Worm (Caenorhabditis elegans) whole organism, young adult: ENCODE data around the gene C09F9.1.

Source experiments
- D2030.7 ChIP-seq: fragments of 200-800 bp; sonication (Bioruptor generic); IDR thresholded peaks from 2 replicates; pipeline ENCODE4 v1.3.6; 2022; ENCODE audit warnings: missing genetic modification reagents, missing genetic modification characterization, missing compliant biosample characterization
- ZK185.1 ChIP-seq: sonication (generic microtip); optimal IDR thresholded peaks from 2 replicates; lab custom pipeline; 2016; ENCODE audit warnings: mild to moderate bottlenecking, missing genetic modification characterization, missing compliant biosample characterization; ENCODE audit not compliant: poor library complexity, severe bottlenecking
- him-1 ChIP-seq: sonication (generic microtip); optimal IDR thresholded peaks from 2 replicates; lab custom pipeline; 2016; ENCODE audit warnings: missing genotype, missing genetic modification reagents, missing genetic modification characterization, missing compliant biosample characterization
- lsl-1 ChIP-seq: fragments of 200-800 bp; sonication (Bioruptor generic); optimal IDR thresholded peaks from 2 replicates; lab custom pipeline; 2018; ENCODE audit warnings: mild to moderate bottlenecking, missing genetic modification characterization, moderate library complexity, missing compliant biosample characterization
- madf-3 ChIP-seq: fragments of 200-800 bp; sonication (Bioruptor generic); IDR thresholded peaks from 2 replicates; pipeline ENCODE4 v1.3.6; 2022; ENCODE audit warnings: missing genetic modification reagents, missing genetic modification characterization, missing compliant biosample characterization
- nfya-1 ChIP-seq: sonication (generic microtip); optimal IDR thresholded peaks from 2 replicates; lab custom pipeline; 2017; ENCODE audit warnings: antibody characterized with exemption, missing compliant biosample characterization, missing genetic modification characterization, borderline replicate concordance; ENCODE audit not compliant: insufficient read depth
- tlf-1 ChIP-seq: fragments of 200-800 bp; sonication (Bioruptor generic); optimal IDR thresholded peaks from 2 replicates; lab custom pipeline; 2018; ENCODE audit warnings: mild to moderate bottlenecking, missing genetic modification characterization, missing compliant biosample characterization
- unc-62 ChIP-seq: fragments of 150-350 bp; optimal IDR thresholded peaks from 2 replicates; lab custom pipeline; 2014; ENCODE audit warnings: missing biosample characterization, missing genetic modification reagents, missing genetic modification characterization
- xnd-1 ChIP-seq: sonication (generic microtip); optimal IDR thresholded peaks from 2 replicates; lab custom pipeline; 2016; ENCODE audit warnings: missing genotype, missing genetic modification reagents, missing genetic modification characterization, missing compliant biosample characterization
- ztf-18 ChIP-seq: sonication (generic microtip); optimal IDR thresholded peaks from 2 replicates; lab custom pipeline; 2016; ENCODE audit warnings: missing genotype, mild to moderate bottlenecking, missing genetic modification characterization, missing compliant biosample characterization
- ztf-22 ChIP-seq: fragments of 200-800 bp; sonication (Bioruptor generic); optimal IDR thresholded peaks from 2 replicates; lab custom pipeline; 2018; ENCODE audit warnings: mild to moderate bottlenecking, missing genetic modification characterization, moderate library complexity, missing compliant biosample characterization
- ztf-28 ChIP-seq: fragments of 200-800 bp; sonication (Bioruptor generic); IDR thresholded peaks from 2 replicates; pipeline ENCODE4 v1.3.6; 2022; ENCODE audit warnings: missing genetic modification reagents, missing genetic modification characterization, missing compliant biosample characterization

- TF ChIP-seq him-1 (tag; lab: Kevin White, UChicago) (no peak), xnd-1 (tag; lab: Kevin White, UChicago) (no peak), D2030.7 (GFP tag; lab: Robert Waterston, UW) (no peak), nfya-1 (tag; lab: Kevin White, UChicago) (no peak), ZK185.1 (no peak), ztf-28 (GFP tag; lab: Robert Waterston, UW) (no peak), tlf-1 (GFP tag; lab: Kevin White, UChicago) (no peak), lsl-1 (GFP tag; lab: Kevin White, UChicago) (no peak), unc-62 (GFP tag; lab: Kevin White, UChicago) (no peak), ztf-22 (GFP tag; lab: Kevin White, UChicago) (no peak), ztf-18 (tag; lab: Kevin White, UChicago) (no peak), madf-3 (GFP tag; lab: Robert Waterston, UW) (no peak)
Measured at ce11 chrII:14695201-14695600, 3.0 kb upstream of the C09F9.1 start, which contains the start of gene K02B7.3.
